Worm (Caenorhabditis elegans): ENCODE results near the gene ZC196.3.

DNA sequence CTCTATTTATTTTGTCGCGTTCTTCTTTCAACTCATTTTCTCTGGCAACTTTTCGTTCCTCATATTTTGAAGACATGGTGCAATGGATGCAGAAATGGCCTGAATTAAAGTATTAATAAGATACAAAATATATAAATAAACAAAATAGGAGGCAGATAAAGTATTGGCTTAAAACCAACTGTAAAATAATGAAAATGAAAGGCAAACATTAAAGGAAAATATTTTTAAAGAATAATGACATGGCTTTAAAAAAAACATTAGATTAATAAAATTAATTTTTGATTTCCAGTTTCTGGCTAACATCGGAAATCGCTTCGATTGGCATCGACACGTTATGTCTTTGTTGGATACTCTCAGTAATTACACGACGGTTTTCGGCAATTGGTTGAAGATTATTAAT is 23.9 kb downstream of the ZC196.3 start, which contains the start of gene ddn-1:
- no peak for TF ChIP-seq F33H1.4 (GFP tag; IDR thresholded peaks at IDR 0.05)
- no peak for TF ChIP-seq F23B12.7 (tag; optimal IDR thresholded peaks at IDR 0.05; ENCODE audit: insufficient read depth)
- TF ChIP-seq rec-8 (tag; optimal IDR thresholded peaks at IDR 0.05) = no peak
- no peak for TF ChIP-seq lin-40 (tag; optimal IDR thresholded peaks at IDR 0.05)
- TF ChIP-seq tbp1 (GFP tag; optimal IDR thresholded peaks at IDR 0.05) = no peak
- no peak for TF ChIP-seq mxl-1 (tag; optimal IDR thresholded peaks at IDR 0.05)
- no peak for TF ChIP-seq pha-4 (tag; optimal IDR thresholded peaks at IDR 0.05)
- TF ChIP-seq sptf-2 (GFP tag; optimal IDR thresholded peaks at IDR 0.05) = no peak
